Worm (Caenorhabditis elegans) whole organism, late embryonic: ENCODE measurements around the gene nas-14.

Source experiments
- K09A11.1 ChIP-seq: sonication (generic microtip); optimal IDR thresholded peaks from 2 replicates; lab custom pipeline; 2017; ENCODE audit warnings: antibody characterized with exemption, mild to moderate bottlenecking, missing genetic modification characterization, missing compliant biosample characterization; ENCODE audit not compliant: insufficient read depth
- ceh-14 ChIP-seq: sonication (generic microtip); optimal IDR thresholded peaks from 2 replicates; lab custom pipeline; 2016; ENCODE audit warnings: missing genotype, missing genetic modification characterization, missing compliant biosample characterization
- ceh-18 ChIP-seq: sonication (generic microtip); optimal IDR thresholded peaks from 2 replicates; lab custom pipeline; 2016; ENCODE audit warnings: missing genetic modification characterization, missing compliant biosample characterization
- ceh-19 ChIP-seq: fragments of 200-800 bp; sonication (Bioruptor generic); optimal IDR thresholded peaks from 2 replicates; lab custom pipeline; 2018; ENCODE audit warnings: mild to moderate bottlenecking, missing genetic modification characterization, missing compliant biosample characterization
- ceh-22 ChIP-seq: sonication (generic microtip); optimal IDR thresholded peaks from 2 replicates; lab custom pipeline; 2017; ENCODE audit warnings: missing biosample characterization, missing genetic modification characterization
- ceh-24 ChIP-seq: sonication (generic microtip); optimal IDR thresholded peaks from 2 replicates; lab custom pipeline; 2016; ENCODE audit warnings: mild to moderate bottlenecking, missing genetic modification characterization, missing compliant biosample characterization
- ceh-34 ChIP-seq: sonication (generic microtip); optimal IDR thresholded peaks from 2 replicates; lab custom pipeline; 2016; ENCODE audit warnings: mild to moderate bottlenecking, missing genetic modification characterization, missing compliant biosample characterization
- ceh-9 ChIP-seq: sonication (generic microtip); optimal IDR thresholded peaks from 2 replicates; lab custom pipeline; 2016; ENCODE audit warnings: mild to moderate bottlenecking, missing genetic modification characterization, inconsistent platforms, missing compliant biosample characterization
- dve-1 ChIP-seq: sonication (generic microtip); optimal IDR thresholded peaks from 2 replicates; lab custom pipeline; 2017; ENCODE audit warnings: antibody characterized with exemption, mild to moderate bottlenecking, missing genetic modification characterization, missing compliant biosample characterization
- elt-2 ChIP-seq: sonication (generic microtip); optimal IDR thresholded peaks from 2 replicates; lab custom pipeline; 2016; ENCODE audit warnings: missing genetic modification reagents, missing genetic modification characterization, missing compliant biosample characterization
- elt-4 ChIP-seq: sonication (generic microtip); optimal IDR thresholded peaks from 2 replicates; lab custom pipeline; 2016; ENCODE audit warnings: missing genetic modification characterization, missing compliant biosample characterization
- fax-1 ChIP-seq: sonication (generic microtip); optimal IDR thresholded peaks from 2 replicates; lab custom pipeline; 2016; ENCODE audit warnings: missing genotype, missing genetic modification characterization, missing compliant biosample characterization
- fkh-10 ChIP-seq: fragments of 150-350 bp; optimal IDR thresholded peaks from 2 replicates; lab custom pipeline; 2014; ENCODE audit warnings: missing biosample characterization, missing genetic modification reagents, missing genetic modification characterization
- gmeb-2 ChIP-seq: sonication (generic microtip); optimal IDR thresholded peaks from 2 replicates; lab custom pipeline; 2016; ENCODE audit warnings: missing genetic modification characterization, inconsistent platforms, missing compliant biosample characterization
- hlh-15 ChIP-seq: sonication (generic microtip); optimal IDR thresholded peaks from 2 replicates; lab custom pipeline; 2016; ENCODE audit warnings: missing genetic modification characterization, missing compliant biosample characterization
- hlh-6 ChIP-seq: sonication (generic microtip); optimal IDR thresholded peaks from 2 replicates; lab custom pipeline; 2016; ENCODE audit warnings: missing genotype, missing genetic modification characterization, missing compliant biosample characterization
- lim-6 ChIP-seq: sonication (generic microtip); optimal IDR thresholded peaks from 2 replicates; lab custom pipeline; 2016; ENCODE audit warnings: missing genetic modification characterization, missing compliant biosample characterization
- madf-2 ChIP-seq: sonication (generic microtip); optimal IDR thresholded peaks from 2 replicates; lab custom pipeline; 2017; ENCODE audit warnings: missing genetic modification characterization, missing compliant biosample characterization
- nfya-1 ChIP-seq: sonication (generic microtip); optimal IDR thresholded peaks from 2 replicates; lab custom pipeline; 2017; ENCODE audit warnings: missing genetic modification characterization, mild to moderate bottlenecking, missing compliant biosample characterization, antibody characterized with exemption, moderate library complexity
- nhr-232 ChIP-seq: sonication (generic microtip); optimal IDR thresholded peaks from 2 replicates; lab custom pipeline; 2016; ENCODE audit warnings: missing genetic modification characterization, missing compliant biosample characterization
- odd-2 ChIP-seq: sonication (generic microtip); optimal IDR thresholded peaks from 2 replicates; lab custom pipeline; 2017; ENCODE audit warnings: antibody characterized with exemption, mild to moderate bottlenecking, missing genetic modification characterization, missing compliant biosample characterization
- pax-1 ChIP-seq: fragments of 150-350 bp; optimal IDR thresholded peaks from 2 replicates; lab custom pipeline; 2014; ENCODE audit warnings: missing biosample characterization, missing genetic modification characterization
- pqm-1 ChIP-seq: sonication (generic microtip); optimal IDR thresholded peaks from 2 replicates; lab custom pipeline; 2016; ENCODE audit warnings: missing genetic modification characterization, missing compliant biosample characterization
- ref-2 ChIP-seq: sonication (generic microtip); optimal IDR thresholded peaks from 2 replicates; lab custom pipeline; 2016; ENCODE audit warnings: missing genetic modification characterization, missing compliant biosample characterization
- rnt-1 ChIP-seq: sonication (generic microtip); optimal IDR thresholded peaks from 2 replicates; lab custom pipeline; 2016; ENCODE audit warnings: missing genetic modification characterization, missing compliant biosample characterization
- sox-2 ChIP-seq: fragments of 200-800 bp; sonication (Bioruptor generic); IDR thresholded peaks from 2 replicates; pipeline ENCODE4 v1.3.6; 2022; ENCODE audit warnings: missing genetic modification reagents, missing genetic modification characterization, missing compliant biosample characterization
- tbx-2 ChIP-seq: sonication (generic microtip); optimal IDR thresholded peaks from 2 replicates; lab custom pipeline; 2016; ENCODE audit warnings: missing genetic modification characterization, missing compliant biosample characterization
- tbx-7 ChIP-seq: sonication (generic microtip); optimal IDR thresholded peaks from 2 replicates; lab custom pipeline; 2016; ENCODE audit warnings: missing genotype, missing genetic modification characterization, missing compliant biosample characterization
- ttx-3 ChIP-seq: sonication (generic microtip); optimal IDR thresholded peaks from 2 replicates; lab custom pipeline; 2016; ENCODE audit warnings: missing genetic modification reagents, missing genetic modification characterization, missing compliant biosample characterization
- unc-3 ChIP-seq, 2 experiments: fragments of 200-800 bp in 1 of 2; sonication (Bioruptor generic) in 1 of 2; sonication (generic microtip) in 1 of 2; conservative IDR thresholded peaks in 1 of 2; optimal IDR thresholded peaks in 1 of 2; 2 replicates each; pipeline versions ENCODE4 v1.3.6 to Lab custom; 2016 to 2022; ENCODE audit warnings: missing compliant biosample characterization in 2 of 2, missing genetic modification characterization in 2 of 2, missing genetic modification reagents in 1 of 2
- unc-42 ChIP-seq: sonication (generic microtip); optimal IDR thresholded peaks from 2 replicates; lab custom pipeline; 2016; ENCODE audit warnings: missing genotype, missing genetic modification characterization, missing compliant biosample characterization
- unc-55 ChIP-seq: sonication (generic microtip); optimal IDR thresholded peaks from 2 replicates; lab custom pipeline; 2017; ENCODE audit warnings: missing biosample characterization, missing genetic modification reagents, missing genetic modification characterization
- unc-86 ChIP-seq: sonication (generic microtip); optimal IDR thresholded peaks from 2 replicates; lab custom pipeline; 2016; ENCODE audit warnings: missing genetic modification characterization, missing compliant biosample characterization
- zip-5 ChIP-seq: sonication (generic microtip); optimal IDR thresholded peaks from 2 replicates; lab custom pipeline; 2016; ENCODE audit warnings: missing genetic modification characterization, missing compliant biosample characterization
- ztf-16 ChIP-seq: sonication (generic microtip); optimal IDR thresholded peaks from 2 replicates; lab custom pipeline; 2017; ENCODE audit warnings: missing genetic modification characterization, missing compliant biosample characterization

The nas-14 gene

ce11 chrIV:13149276-13149675 lies 21.1 kb upstream of the nas-14 start, which contains the start of gene nlp-79:
Gene nlp-79, plus strand, starts transcription at chrIV:13149576.
- no peak for TF ChIP-seq unc-3 (GFP tag; conservative IDR thresholded peaks at IDR 0.05; lab: Robert Waterston, UW)
- TF ChIP-seq unc-3 (tag; optimal IDR thresholded peaks at IDR 0.05; lab: Kevin White, UChicago), result no peak
- TF ChIP-seq ztf-16 (tag; lab: Kevin White, UChicago), result no peak
- no peak for TF ChIP-seq fkh-10 (GFP tag; lab: Kevin White, UChicago)
- TF ChIP-seq ref-2 (tag; lab: Kevin White, UChicago), result no peak
- TF ChIP-seq nfya-1 (tag; lab: Kevin White, UChicago), result no peak
- no peak for TF ChIP-seq unc-86
- no peak for TF ChIP-seq hlh-6 (tag; lab: Kevin White, UChicago)
- TF ChIP-seq lim-6, result no peak
- no peak for TF ChIP-seq unc-42
- TF ChIP-seq tbx-7, result no peak
- no peak for TF ChIP-seq tbx-2 (tag; lab: Kevin White, UChicago)
- TF ChIP-seq ceh-14 (tag; lab: Kevin White, UChicago), result no peak
- TF ChIP-seq madf-2 (tag; lab: Kevin White, UChicago), result no peak
- no peak for TF ChIP-seq hlh-15 (tag; lab: Kevin White, UChicago)
- no peak for TF ChIP-seq dve-1 (tag; lab: Kevin White, UChicago)

ce11 chrIV:13154391-13155283 lies 15.7 kb upstream of the nas-14 start, which contains the start of the genes crld-1 and msh-5:
Gene crld-1, minus strand, starts transcription at chrIV:13154441.
Gene msh-5, plus strand, starts transcription at chrIV:13155233.
- no peak for TF ChIP-seq dve-1 (tag; lab: Kevin White, UChicago)

ce11 chrIV:13165181-13165580 lies 5.2 kb upstream of the nas-14 start, which contains the start of gene scl-14:
Gene scl-14, plus strand, starts transcription at chrIV:13165481.
- no peak for TF ChIP-seq K09A11.1
- TF ChIP-seq nfya-1 (tag; lab: Kevin White, UChicago), result no peak
- TF ChIP-seq lim-6, result no peak
- TF ChIP-seq gmeb-2 (tag; lab: Kevin White, UChicago), result no peak
- TF ChIP-seq zip-5 (tag; lab: Kevin White, UChicago), result no peak
- TF ChIP-seq ceh-9 (tag; lab: Kevin White, UChicago), result no peak
- no peak for TF ChIP-seq pax-1 (tag; lab: Kevin White, UChicago)
- TF ChIP-seq sox-2 (GFP tag; lab: Robert Waterston, UW), result no peak
- no peak for TF ChIP-seq elt-4 (tag; lab: Kevin White, UChicago)
- TF ChIP-seq pqm-1 (tag; lab: Kevin White, UChicago), result no peak
- TF ChIP-seq ceh-18 (tag; lab: Kevin White, UChicago), result no peak
- TF ChIP-seq rnt-1 (tag; lab: Kevin White, UChicago), result no peak
- TF ChIP-seq odd-2, result no peak
- TF ChIP-seq ceh-22 (tag; lab: Kevin White, UChicago), result no peak
- TF ChIP-seq nhr-232 (tag; lab: Kevin White, UChicago), result no peak
- TF ChIP-seq ttx-3 (tag; lab: Kevin White, UChicago), result no peak
- no peak for TF ChIP-seq ceh-34 (tag; lab: Kevin White, UChicago)

- TF ChIP-seq ceh-19 (GFP tag; lab: Kevin White, UChicago) (no peak), unc-55 (GFP tag; lab: Kevin White, UChicago) (no peak), unc-3 (GFP tag; conservative IDR thresholded peaks at IDR 0.05; lab: Robert Waterston, UW) (no peak), unc-3 (tag; optimal IDR thresholded peaks at IDR 0.05; lab: Kevin White, UChicago) (no peak), tbx-2 (tag; lab: Kevin White, UChicago) (no peak), ceh-24 (tag; lab: Kevin White, UChicago) (no peak), fax-1 (no peak), elt-2 (tag; lab: Kevin White, UChicago) (no peak), elt-4 (tag; lab: Kevin White, UChicago) (no peak), pqm-1 (tag; lab: Kevin White, UChicago) (no peak)
Observed at ce11 chrIV:13167534-13167933, 2.8 kb upstream of the nas-14 start.
